Worm (Caenorhabditis elegans): ENCODE measurements around the gene sre-28.

DNA sequence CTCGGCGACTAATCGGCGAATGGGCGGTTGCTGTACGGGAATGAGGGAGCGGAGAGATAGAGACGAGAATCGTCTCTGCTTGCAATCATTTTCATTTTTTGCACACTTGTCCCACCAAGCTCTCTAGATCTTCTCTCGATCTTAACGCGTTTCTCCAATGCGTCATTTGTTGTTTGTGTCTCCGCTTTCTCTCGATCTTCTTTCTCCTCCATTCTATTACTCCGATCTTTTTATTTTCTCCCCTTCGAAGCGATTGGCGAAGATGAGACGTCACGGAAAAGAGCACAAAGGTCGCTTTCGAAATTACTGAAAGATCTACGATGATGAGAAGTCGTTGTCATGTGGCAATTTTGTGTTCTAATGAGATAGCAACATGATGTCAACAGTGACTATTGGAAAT, 14.5 kb downstream of the sre-28 start:
- TF ChIP-seq skn-1 (tag; optimal IDR thresholded peaks at IDR 0.05) (no peak), ZK546.5 (tag; optimal IDR thresholded peaks at IDR 0.05) (no peak), unc-62 (GFP tag; optimal IDR thresholded peaks at IDR 0.05) (no peak), egl-27 (tag; optimal IDR thresholded peaks at IDR 0.05) (no peak), lin-39 (tag; optimal IDR thresholded peaks at IDR 0.05) (no peak), zag-1 (tag; optimal IDR thresholded peaks at IDR 0.05) (no peak), ceh-82 (tag; optimal IDR thresholded peaks at IDR 0.05) (no peak), elt-1 (tag; optimal IDR thresholded peaks at IDR 0.05) (no peak), nhr-11 (tag; optimal IDR thresholded peaks at IDR 0.05) (no peak), nhr-12 (tag; optimal IDR thresholded peaks at IDR 0.05) (no peak), nhr-237 (tag; optimal IDR thresholded peaks at IDR 0.05) (no peak), dmd-4 (tag; optimal IDR thresholded peaks at IDR 0.05) (no peak)
